Fruit fly (Drosophila melanogaster) whole organism, prepupa: Measurements from ENCODE around the gene smg.

Experiments
- CG11294 ChIP-seq: fragments of 200-800 bp; sonication (Bioruptor generic); IDR thresholded peaks from 2 replicates; pipeline ENCODE4 v1.3.6; 2022; ENCODE audit warnings: missing biosample characterization, missing genetic modification characterization
- CG11762 ChIP-seq: fragments of 200-800 bp; sonication (Bioruptor generic); optimal IDR thresholded peaks from 3 replicates; lab custom pipeline; 2016; ENCODE audit warnings: missing biosample characterization, missing genetic modification characterization; ENCODE audit not compliant: insufficient read depth
- CG31627 ChIP-seq: fragments of 200-800 bp; sonication (Bioruptor generic); optimal IDR thresholded peaks from 3 replicates; lab custom pipeline; 2016; ENCODE audit warnings: missing biosample characterization, missing genetic modification characterization
- CG6276 ChIP-seq: fragments of 200-800 bp; sonication (Bioruptor generic); optimal IDR thresholded peaks from 2 replicates; lab custom pipeline; 2017; ENCODE audit warnings: missing biosample characterization, mild to moderate bottlenecking, missing genetic modification characterization
- CG6792 ChIP-seq: fragments of 200-800 bp; sonication (Bioruptor generic); optimal IDR thresholded peaks from 3 replicates; lab custom pipeline; 2016; ENCODE audit warnings: missing biosample characterization, missing genetic modification characterization
- CG6854 ChIP-seq: fragments of 200-800 bp; sonication (Bioruptor generic); optimal IDR thresholded peaks from 2 replicates; lab custom pipeline; 2017; ENCODE audit warnings: missing biosample characterization, mild to moderate bottlenecking, missing genetic modification characterization
- CG8319 ChIP-seq: fragments of 200-800 bp; sonication (Bioruptor generic); optimal IDR thresholded peaks from 3 replicates; lab custom pipeline; 2016; ENCODE audit warnings: missing biosample characterization, missing genetic modification characterization
- CG9139 ChIP-seq: fragments of 200-800 bp; sonication (Bioruptor generic); optimal IDR thresholded peaks from 3 replicates; lab custom pipeline; 2017; ENCODE audit warnings: missing biosample characterization, mild to moderate bottlenecking, missing genetic modification characterization
- Eip78C ChIP-seq: fragments of 200-800 bp; sonication (Bioruptor generic); peaks from one replicate; lab custom pipeline; 2016; ENCODE audit warnings: missing biosample characterization, missing genetic modification characterization
- Eip93F ChIP-seq: fragments of 200-800 bp; sonication (Bioruptor generic); optimal IDR thresholded peaks from 2 replicates; lab custom pipeline; 2016; ENCODE audit warnings: missing biosample characterization, mild to moderate bottlenecking, missing genetic modification characterization
- Gug ChIP-seq: fragments of 200-800 bp; sonication (Bioruptor generic); IDR thresholded peaks from 2 replicates; pipeline ENCODE4 v1.3.6; 2022; ENCODE audit warnings: missing biosample characterization, missing genetic modification characterization
- Hr39 ChIP-seq: fragments of 200-800 bp; sonication (Bioruptor generic); optimal IDR thresholded peaks from 2 replicates; lab custom pipeline; 2016; ENCODE audit warnings: missing biosample characterization, missing genetic modification characterization
- Hr4 ChIP-seq: fragments of 200-800 bp; sonication (Bioruptor generic); optimal IDR thresholded peaks from 3 replicates; lab custom pipeline; 2016; ENCODE audit warnings: missing biosample characterization, missing genetic modification characterization
- Met ChIP-seq: fragments of 200-800 bp; sonication (Bioruptor generic); optimal IDR thresholded peaks from 3 replicates; lab custom pipeline; 2016; ENCODE audit warnings: missing biosample characterization, missing genetic modification characterization
- Sox15 ChIP-seq: fragments of 200-800 bp; sonication (Bioruptor generic); optimal IDR thresholded peaks from 3 replicates; lab custom pipeline; 2016; ENCODE audit warnings: missing biosample characterization, missing genetic modification characterization
- dsx ChIP-seq: fragments of 200-800 bp; optimal IDR thresholded peaks from 3 replicates; lab custom pipeline; 2019; ENCODE audit warnings: missing biosample characterization, mild to moderate bottlenecking, missing genetic modification characterization, moderate library complexity; ENCODE audit not compliant: poor library complexity, severe bottlenecking
- esn ChIP-seq: fragments of 200-800 bp; sonication (Bioruptor generic); optimal IDR thresholded peaks from 2 replicates; lab custom pipeline; 2016; ENCODE audit warnings: missing biosample characterization, mild to moderate bottlenecking, missing genetic modification characterization, moderate library complexity
- fkh ChIP-seq: fragments of 200-800 bp; sonication (Bioruptor generic); optimal IDR thresholded peaks from 3 replicates; lab custom pipeline; 2017; ENCODE audit warnings: missing biosample characterization, mild to moderate bottlenecking, missing genetic modification characterization, moderate library complexity
- lz ChIP-seq: fragments of 200-800 bp; sonication (Bioruptor generic); optimal IDR thresholded peaks from 3 replicates; lab custom pipeline; 2016; ENCODE audit warnings: missing biosample characterization, missing genetic modification characterization
- net ChIP-seq: fragments of 200-800 bp; sonication (Bioruptor generic); optimal IDR thresholded peaks from 3 replicates; lab custom pipeline; 2016; ENCODE audit warnings: missing biosample characterization, missing genetic modification characterization
- pdm3 ChIP-seq: fragments of 200-800 bp; sonication (Bioruptor generic); optimal IDR thresholded peaks from 3 replicates; lab custom pipeline; 2016; ENCODE audit warnings: missing biosample characterization, missing genetic modification characterization
- spab ChIP-seq: fragments of 200-800 bp; sonication (Bioruptor generic); optimal IDR thresholded peaks from 2 replicates; lab custom pipeline; 2017; ENCODE audit warnings: missing biosample characterization, mild to moderate bottlenecking, missing genetic modification characterization, missing genetic modification reagents

The smg gene

dm6 chr3L:8949823-8950222 lies 48.0 kb downstream of the smg start:
- TF ChIP-seq net (GFP tag; lab: Kevin White, UChicago) (no peak), pdm3 (GFP tag; lab: Kevin White, UChicago) (no peak), CG6854 (GFP tag; lab: Kevin White, UChicago) (no peak), CG6276 (GFP tag; lab: Kevin White, UChicago) (no peak), CG6792 (GFP tag; lab: Kevin White, UChicago) (no peak), Hr4 (GFP tag; lab: Kevin White, UChicago) (no peak), dsx (no peak), Eip93F (no peak), lz (no peak), Sox15 (no peak), CG11294 (GFP tag; lab: Robert Waterston, UW) (no peak), Hr39 (no peak), CG11762 (no peak), spab (GFP tag; lab: Kevin White, UChicago) (no peak), Gug (GFP tag; lab: Robert Waterston, UW) (no peak), esn (GFP tag; lab: Kevin White, UChicago) (no peak), Eip78C (GFP tag; lab: Kevin White, UChicago) (no peak), Met (no peak), CG9139 (GFP tag; lab: Kevin White, UChicago) (no peak), CG8319 (GFP tag; lab: Kevin White, UChicago) (no peak)
- TF ChIP-seq, all 60 proteins: peak for 0

dm6 chr3L:8947848-8948494 lies 49.8 kb downstream of the smg start:
- TF ChIP-seq CG31627 (no peak), net (GFP tag; lab: Kevin White, UChicago) (peak; percentile 55), fkh (GFP tag; lab: Kevin White, UChicago) (peak; percentile 58)
